Fruit fly (Drosophila melanogaster): ENCODE results near the gene Acbp5.

Gene Acbp5

DNA sequence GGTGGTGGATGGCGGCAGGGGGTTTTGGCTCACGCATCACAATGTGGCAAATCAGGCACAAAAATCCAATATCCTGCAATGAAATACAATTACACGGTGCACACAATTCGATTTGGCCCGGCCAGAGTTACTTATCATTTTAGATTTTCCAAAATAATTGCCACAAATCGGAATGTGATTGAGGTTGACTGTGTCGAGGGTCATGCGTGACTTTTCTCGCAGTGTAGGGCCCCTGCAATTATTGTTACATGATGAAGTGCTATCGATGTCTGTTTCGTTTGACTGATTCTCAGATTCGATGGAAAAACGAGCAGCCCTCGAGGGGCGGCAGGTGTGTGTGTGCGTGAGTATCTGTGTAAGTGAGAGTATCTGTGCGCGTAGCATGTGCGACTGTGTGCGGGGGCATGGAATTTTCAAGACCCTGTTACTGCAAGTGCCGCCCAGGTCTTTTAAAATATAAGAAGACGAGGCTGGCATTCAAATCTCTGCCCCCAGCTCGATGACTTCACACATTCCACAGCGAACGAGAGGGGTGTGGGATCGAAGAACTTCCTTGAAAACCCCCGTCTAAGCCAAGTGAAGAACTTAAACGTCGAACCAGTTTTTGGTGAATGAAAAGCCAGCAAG lies 36.2 kb upstream of the Acbp5 start (continued):
- TF ChIP-seq ewg (GFP tag; optimal IDR thresholded peaks at IDR 0.05), result no peak
- TF ChIP-seq CG5180 (GFP tag; optimal IDR thresholded peaks at IDR 0.05), result no peak
- no peak for TF ChIP-seq HLHmδ (GFP tag; optimal IDR thresholded peaks at IDR 0.05)
- peak; percentile 19; the same call in 1 of the 3 replicates for TF ChIP-seq zfh1 (GFP tag; IDR thresholded peaks at IDR 0.05)
- no peak for TF ChIP-seq Ssrp (tag; optimal IDR thresholded peaks at IDR 0.05)

- TF ChIP-seq gem (tag; optimal IDR thresholded peaks at IDR 0.05) (peak; percentile 55), az2 (GFP tag; optimal IDR thresholded peaks at IDR 0.05) (peak; percentile 32), CG15011 (GFP tag; optimal IDR thresholded peaks at IDR 0.05) (no peak), Lhr (GFP tag; optimal IDR thresholded peaks at IDR 0.05) (no peak), Myb (GFP tag; optimal IDR thresholded peaks at IDR 0.05) (no peak), zen (tag; optimal IDR thresholded peaks at IDR 0.05) (no peak), NK7.1 (GFP tag; optimal IDR thresholded peaks at IDR 0.05) (no peak), Ssrp (tag; optimal IDR thresholded peaks at IDR 0.05) (peak; percentile 57), Xrp1 (GFP tag; IDR thresholded peaks at IDR 0.05) (peak; percentile 72; the same call in 1 of the 2 replicates), CG11504 (tag; optimal IDR thresholded peaks at IDR 0.05) (peak; percentile 68), p53 (GFP tag; optimal IDR thresholded peaks at IDR 0.05) (no peak), CG10147 (GFP tag; optimal IDR thresholded peaks at IDR 0.05) (peak; percentile 11), CG5245 (GFP tag; optimal IDR thresholded peaks at IDR 0.05) (peak; percentile 20), Med (GFP tag) (no peak), CG14441 (GFP tag; IDR thresholded peaks at IDR 0.05) (no peak), Sry-δ (GFP tag; optimal IDR thresholded peaks at IDR 0.05) (no peak), Hr3 (GFP tag; optimal IDR thresholded peaks at IDR 0.05) (peak; percentile 44), dimm (GFP tag; IDR thresholded peaks at IDR 0.05) (0 out of 2 replicates have a peak, but pooled peaks have one; percentile 17), Mad (GFP tag; optimal IDR thresholded peaks at IDR 0.05) (peak; percentile 26), dmrt11E (tag; optimal IDR thresholded peaks at IDR 0.05) (peak; percentile 69), kay (GFP tag; optimal IDR thresholded peaks at IDR 0.05) (no peak), CG12769 (tag; optimal IDR thresholded peaks at IDR 0.05) (no peak), CG17385 (GFP tag; optimal IDR thresholded peaks at IDR 0.05) (peak; percentile 41), pfk (GFP tag; optimal IDR thresholded peaks at IDR 0.05) (no peak), CG10462 (GFP tag; optimal IDR thresholded peaks at IDR 0.05) (no peak), CG10979 (tag; optimal IDR thresholded peaks at IDR 0.05) (peak; percentile 79), CG1529 (GFP tag; optimal IDR thresholded peaks at IDR 0.05) (peak; percentile 33), CG7786 (GFP tag; optimal IDR thresholded peaks at IDR 0.05) (peak; percentile 45), CG13424 (tag; optimal IDR thresholded peaks at IDR 0.05) (peak; percentile 53), CG6813 (GFP tag; optimal IDR thresholded peaks at IDR 0.05) (no peak), CG12659 (GFP tag; optimal IDR thresholded peaks at IDR 0.05) (peak; percentile 38), CG15601 (tag; optimal IDR thresholded peaks at IDR 0.05) (peak; percentile 37), CG30020 (tag; optimal IDR thresholded peaks at IDR 0.05) (no peak), Neu2 (GFP tag; optimal IDR thresholded peaks at IDR 0.05; ENCODE audit: borderline replicate concordance) (no peak), lbe (GFP tag; optimal IDR thresholded peaks at IDR 0.05) (peak; percentile 23), sisA (GFP tag; IDR thresholded peaks at IDR 0.05) (peak; percentile 75), HLH3B (GFP tag; IDR thresholded peaks at IDR 0.05) (peak; percentile 57; the same call in 1 of the 2 replicates), HLH54F (GFP tag; optimal IDR thresholded peaks at IDR 0.05) (no peak), CG10274 (GFP tag; optimal IDR thresholded peaks at IDR 0.05) (no peak), CG10565 (GFP tag; optimal IDR thresholded peaks at IDR 0.05) (no peak), D19B (GFP tag; optimal IDR thresholded peaks at IDR 0.05) (no peak), dysf (GFP tag; IDR thresholded peaks at IDR 0.05) (peak; percentile 40; the same call in 1 of the 3 replicates)
These were observed 35.5 kb upstream of the Acbp5 start for dm6 chr3L:8823730-8824374.

Measured in whole organism, embryonic.